Fruit fly (Drosophila melanogaster) whole organism, embryonic: ENCODE data around the gene CG42592.
A peak's percentile ranks its signal among the peaks of the same experiment; 100 is the strongest.

ENCODE experiments used
- Aef1 ChIP-seq: fragments of 200-800 bp; sonication (Bioruptor generic); IDR thresholded peaks from 3 replicates; pipeline ENCODE4 v1.3.6; 2022; ENCODE audit warnings: missing biosample characterization, missing genetic modification characterization
- Atf6 ChIP-seq: fragments of 200-800 bp; sonication (Bioruptor generic); IDR thresholded peaks from 2 replicates; pipeline ENCODE4 v1.3.6; 2022; ENCODE audit warnings: missing biosample characterization, missing genetic modification characterization
- BtbVII ChIP-seq: fragments of 200-800 bp; sonication (Bioruptor generic); optimal IDR thresholded peaks from 3 replicates; lab custom pipeline; 2017; ENCODE audit warnings: missing biosample characterization, mild to moderate bottlenecking, missing genetic modification characterization
- CG11456 ChIP-seq: fragments of 200-800 bp; sonication (Bioruptor generic); IDR thresholded peaks from 3 replicates; pipeline ENCODE4 v1.3.6; 2022; ENCODE audit warnings: missing biosample characterization, missing genetic modification characterization
- CG12071 ChIP-seq: fragments of 200-800 bp; sonication (Bioruptor generic); optimal IDR thresholded peaks from 3 replicates; lab custom pipeline; 2018; ENCODE audit warnings: missing biosample characterization, mild to moderate bottlenecking, missing genetic modification characterization
- CG13775 ChIP-seq: fragments of 200-800 bp; sonication (Bioruptor generic); optimal IDR thresholded peaks from 3 replicates; lab custom pipeline; 2017; ENCODE audit warnings: missing biosample characterization, mild to moderate bottlenecking, missing genetic modification characterization
- CG13894 ChIP-seq: fragments of 200-800 bp; sonication (Bioruptor generic); optimal IDR thresholded peaks from 3 replicates; lab custom pipeline; 2018; ENCODE audit warnings: missing biosample characterization, mild to moderate bottlenecking, missing genetic modification characterization, moderate library complexity
- CG15479 ChIP-seq: fragments of 200-800 bp; sonication (Bioruptor generic); optimal IDR thresholded peaks from 3 replicates; lab custom pipeline; 2019; ENCODE audit warnings: missing biosample characterization, mild to moderate bottlenecking, missing genetic modification characterization, moderate library complexity
- CG1602 ChIP-seq: fragments of 200-800 bp; sonication (Bioruptor generic); optimal IDR thresholded peaks from 3 replicates; lab custom pipeline; 2016; ENCODE audit warnings: missing biosample characterization, missing genetic modification characterization
- CG17186 ChIP-seq: fragments of 200-800 bp; sonication (Bioruptor generic); optimal IDR thresholded peaks from 3 replicates; lab custom pipeline; 2017; ENCODE audit warnings: missing biosample characterization, missing genetic modification reagents, missing genetic modification characterization
- CG2129 ChIP-seq: fragments of 200-800 bp; sonication (Bioruptor generic); IDR thresholded peaks from 2 replicates; pipeline ENCODE4 v1.3.6; 2022; ENCODE audit warnings: missing biosample characterization, missing genetic modification characterization; ENCODE audit not compliant: partially characterized antibody
- CG30431 ChIP-seq: fragments of 200-800 bp; sonication (Bioruptor generic); optimal IDR thresholded peaks from 2 replicates; lab custom pipeline; 2017; ENCODE audit warnings: missing biosample characterization, missing genetic modification characterization
- CG3163 ChIP-seq: fragments of 200-800 bp; sonication (Bioruptor generic); optimal IDR thresholded peaks from 3 replicates; lab custom pipeline; 2016; ENCODE audit warnings: missing biosample characterization, missing genetic modification characterization
- CG5180 ChIP-seq: fragments of 200-800 bp; sonication (Bioruptor generic); optimal IDR thresholded peaks from 3 replicates; lab custom pipeline; 2017; ENCODE audit warnings: missing biosample characterization, missing genetic modification characterization, mild to moderate bottlenecking, moderate library complexity, missing genetic modification reagents
- CG8924 ChIP-seq: fragments of 200-800 bp; optimal IDR thresholded peaks from 3 replicates; lab custom pipeline; 2019; ENCODE audit warnings: missing biosample characterization, mild to moderate bottlenecking, missing genetic modification characterization, moderate library complexity
- CrebB ChIP-seq: fragments of 200-800 bp; sonication (Bioruptor generic); optimal IDR thresholded peaks from 3 replicates; lab custom pipeline; 2018; ENCODE audit warnings: missing biosample characterization, mild to moderate bottlenecking, missing genetic modification characterization
- D19A ChIP-seq: fragments of 200-800 bp; optimal IDR thresholded peaks from 3 replicates; lab custom pipeline; 2019; ENCODE audit warnings: missing biosample characterization, mild to moderate bottlenecking, missing genetic modification characterization, moderate library complexity
- D19B ChIP-seq: fragments of 200-800 bp; sonication (Bioruptor generic); optimal IDR thresholded peaks from 2 replicates; lab custom pipeline; 2017; ENCODE audit warnings: missing biosample characterization, mild to moderate bottlenecking, missing genetic modification characterization
- Doc3 ChIP-seq: fragments of 200-800 bp; sonication (Bioruptor generic); IDR thresholded peaks from 3 replicates; pipeline ENCODE4 v1.3.6; 2022; ENCODE audit warnings: missing biosample characterization, missing genetic modification characterization; ENCODE audit not compliant: partially characterized antibody
- Ets97D ChIP-seq: fragments of 200-800 bp; sonication (Bioruptor generic); optimal IDR thresholded peaks from 3 replicates; lab custom pipeline; 2016; ENCODE audit warnings: missing biosample characterization, missing genetic modification characterization
- Hr3 ChIP-seq: fragments of 200-800 bp; sonication (Bioruptor generic); optimal IDR thresholded peaks from 3 replicates; lab custom pipeline; 2016; ENCODE audit warnings: missing biosample characterization, missing genetic modification characterization
- Hsf ChIP-seq: fragments of 200-800 bp; sonication (Bioruptor generic); optimal IDR thresholded peaks from 3 replicates; lab custom pipeline; 2016; ENCODE audit warnings: missing biosample characterization, missing genetic modification characterization
- MESR4 ChIP-seq: fragments of 200-800 bp; sonication (Bioruptor generic); optimal IDR thresholded peaks from 2 replicates; lab custom pipeline; 2018; ENCODE audit warnings: missing biosample characterization, mild to moderate bottlenecking, missing genetic modification characterization, moderate library complexity
- Nf-YA ChIP-seq: fragments of 200-800 bp; sonication (Bioruptor generic); IDR thresholded peaks from 2 replicates; pipeline ENCODE4 v1.3.6; 2022; ENCODE audit warnings: missing biosample characterization, missing genetic modification characterization
- Nf-YC ChIP-seq: fragments of 200-800 bp; optimal IDR thresholded peaks from 3 replicates; lab custom pipeline; 2019; ENCODE audit warnings: missing biosample characterization, mild to moderate bottlenecking, missing genetic modification characterization, moderate library complexity
- Optix ChIP-seq: fragments of 200-800 bp; sonication (Bioruptor generic); IDR thresholded peaks from 3 replicates; pipeline ENCODE4 v1.3.6; 2022; ENCODE audit warnings: missing biosample characterization, missing genetic modification characterization
- Ravus ChIP-seq: fragments of 200-800 bp; sonication (Bioruptor generic); IDR thresholded peaks from 2 replicates; pipeline ENCODE4 v1.3.6; 2022; ENCODE audit warnings: missing biosample characterization, missing genetic modification characterization
- ase ChIP-seq: fragments of 200-800 bp; sonication (Bioruptor generic); IDR thresholded peaks from 3 replicates; pipeline ENCODE4 v1.3.6; 2022; ENCODE audit warnings: missing biosample characterization, missing genetic modification characterization
- bbx ChIP-seq: fragments of 200-800 bp; sonication (Bioruptor generic); IDR thresholded peaks from 2 replicates; pipeline ENCODE4 v1.3.6; 2022; ENCODE audit warnings: missing biosample characterization, missing genetic modification characterization; ENCODE audit not compliant: partially characterized antibody
- bcd ChIP-seq: fragments of 200-800 bp; sonication (Bioruptor generic); optimal IDR thresholded peaks from 2 replicates; lab custom pipeline; 2017; ENCODE audit warnings: missing biosample characterization, mild to moderate bottlenecking, missing genetic modification characterization
- bowl ChIP-seq: fragments of 200-800 bp; sonication (Bioruptor generic); IDR thresholded peaks from 2 replicates; pipeline ENCODE4 v1.3.6; 2022; ENCODE audit warnings: missing biosample characterization, missing genetic modification characterization
- crc ChIP-seq: fragments of 200-800 bp; sonication (Bioruptor generic); optimal IDR thresholded peaks from 2 replicates; lab custom pipeline; 2016; ENCODE audit warnings: missing biosample characterization, missing genetic modification characterization
- dmrt11E ChIP-seq: fragments of 200-800 bp; sonication (Bioruptor generic); optimal IDR thresholded peaks from 3 replicates; lab custom pipeline; 2018; ENCODE audit warnings: missing biosample characterization, mild to moderate bottlenecking, missing genetic modification characterization, moderate library complexity
- fd3F ChIP-seq: fragments of 200-800 bp; sonication (Bioruptor generic); optimal IDR thresholded peaks from 2 replicates; lab custom pipeline; 2018; ENCODE audit warnings: missing biosample characterization, mild to moderate bottlenecking, missing genetic modification characterization, moderate library complexity
- fd64A ChIP-seq: fragments of 200-800 bp; sonication (Bioruptor generic); optimal IDR thresholded peaks from 3 replicates; lab custom pipeline; 2018; ENCODE audit warnings: missing biosample characterization, mild to moderate bottlenecking, missing genetic modification characterization
- hkb ChIP-seq, 2 experiments: fragments of 200-800 bp in 1 of 2; fragments of >200 bp in 1 of 2; sonication (Bioruptor generic) in 1 of 2; IDR thresholded peaks in 1 of 2; optimal IDR thresholded peaks in 1 of 2; 2 replicates each; pipeline versions ENCODE4 v1.3.6 to Lab custom; 2017 to 2022; ENCODE audit warnings: missing biosample characterization in 1 of 2, missing genetic modification characterization in 1 of 2
- jing ChIP-seq: fragments of 200-800 bp; sonication (Bioruptor generic); optimal IDR thresholded peaks from 2 replicates; lab custom pipeline; 2018; ENCODE audit warnings: missing biosample characterization, mild to moderate bottlenecking, missing genetic modification characterization
- klu ChIP-seq: fragments of 200-800 bp; sonication (Bioruptor generic); IDR thresholded peaks from 2 replicates; pipeline ENCODE4 v1.3.6; 2022; ENCODE audit warnings: missing biosample characterization, missing genetic modification characterization
- lilli ChIP-seq: fragments of 200-800 bp; sonication (Bioruptor generic); optimal IDR thresholded peaks from 3 replicates; lab custom pipeline; 2016; ENCODE audit warnings: missing biosample characterization, missing genetic modification characterization
- maf-S ChIP-seq: fragments of 200-800 bp; sonication (Bioruptor generic); optimal IDR thresholded peaks from 2 replicates; lab custom pipeline; 2016; ENCODE audit warnings: missing biosample characterization, missing genetic modification characterization
- oc ChIP-seq: fragments of 200-800 bp; sonication (Bioruptor generic); optimal IDR thresholded peaks from 2 replicates; lab custom pipeline; 2018; ENCODE audit warnings: missing biosample characterization, mild to moderate bottlenecking, missing genetic modification characterization, moderate library complexity
- onecut ChIP-seq: fragments of 200-800 bp; sonication (Bioruptor generic); IDR thresholded peaks from 2 replicates; pipeline ENCODE4 v1.3.6; 2022; ENCODE audit warnings: missing biosample characterization, missing genetic modification characterization
- pho ChIP-seq: fragments of 200-800 bp; sonication (Bioruptor generic); optimal IDR thresholded peaks from 2 replicates; lab custom pipeline; 2016; ENCODE audit warnings: missing biosample characterization, missing genetic modification characterization
- ranshi ChIP-seq: fragments of 200-800 bp; sonication (Bioruptor generic); IDR thresholded peaks from 2 replicates; pipeline ENCODE4 v1.3.6; 2022; ENCODE audit warnings: missing biosample characterization, missing genetic modification characterization
- rib ChIP-seq: fragments of 200-800 bp; sonication (Bioruptor generic); IDR thresholded peaks from 2 replicates; pipeline ENCODE4 v1.3.6; 2022; ENCODE audit warnings: missing biosample characterization, missing genetic modification characterization
- sim ChIP-seq: fragments of 200-800 bp; sonication (Bioruptor generic); IDR thresholded peaks from 2 replicates; pipeline ENCODE4 v1.3.6; 2022; ENCODE audit warnings: missing biosample characterization, missing genetic modification characterization
- sug ChIP-seq: fragments of 200-800 bp; optimal IDR thresholded peaks from 2 replicates; lab custom pipeline; 2019; ENCODE audit warnings: missing biosample characterization, mild to moderate bottlenecking, missing genetic modification characterization, moderate library complexity
- tin ChIP-seq: fragments of 200-800 bp; sonication (Bioruptor generic); optimal IDR thresholded peaks from 3 replicates; lab custom pipeline; 2016; ENCODE audit warnings: missing biosample characterization, missing genetic modification characterization
- tup ChIP-seq: fragments of 200-800 bp; sonication (Bioruptor generic); optimal IDR thresholded peaks from 2 replicates; lab custom pipeline; 2016; ENCODE audit warnings: missing biosample characterization, mild to moderate bottlenecking, missing genetic modification characterization, moderate library complexity

The CG42592 gene

DNA sequence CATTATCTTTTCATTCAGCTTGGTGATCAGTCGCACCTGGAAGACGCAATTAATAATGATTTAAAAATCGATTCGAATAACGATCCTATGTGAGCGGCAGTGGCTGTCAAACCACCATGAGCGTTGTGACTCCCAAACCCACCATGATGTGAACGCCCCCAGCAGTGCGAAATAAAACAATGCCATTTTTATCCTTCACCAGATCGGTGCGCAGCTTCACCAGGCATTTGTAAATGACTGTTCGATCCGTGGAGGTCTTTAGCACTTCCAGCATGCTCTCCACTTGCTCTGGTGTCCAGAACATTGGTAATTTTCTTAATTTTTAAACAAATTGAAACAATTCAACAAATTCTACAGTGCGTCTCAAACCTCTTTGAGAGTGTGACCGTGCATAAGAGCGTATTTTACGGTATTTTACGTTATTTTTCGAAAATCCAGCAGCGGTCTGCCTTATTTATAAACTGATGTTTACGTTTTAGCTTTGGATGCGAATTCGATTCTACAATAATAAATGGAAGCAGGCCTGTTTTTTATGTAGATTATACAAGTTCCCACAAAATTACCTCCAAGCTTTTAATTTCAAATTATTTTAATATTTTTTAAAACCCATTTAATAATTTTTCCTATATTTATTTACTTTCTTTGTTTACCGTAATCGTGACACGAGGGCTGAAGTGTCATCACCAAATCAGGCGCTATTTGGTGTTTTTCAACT, 37.0 kb downstream of the CG42592 start, which contains the start of the genes Rnb and Drice (continued):
- 0 out of 3 replicates have a peak, but pooled peaks have one; percentile 32 for TF ChIP-seq ase (GFP tag; lab: Robert Waterston, UW)
- TF ChIP-seq Doc3 (GFP tag; lab: Robert Waterston, UW) = peak; percentile 72
- TF ChIP-seq Ets97D = no peak
- no peak for TF ChIP-seq Nf-YA (GFP tag; lab: Robert Waterston, UW)
- no peak for TF ChIP-seq CG11456 (GFP tag; lab: Robert Waterston, UW)
- TF ChIP-seq CG5180 = no peak
- no peak for TF ChIP-seq rib
- TF ChIP-seq D19A (tag; lab: Kevin White, UChicago) = no peak
- peak; percentile 61 for TF ChIP-seq bcd (GFP tag; lab: Kevin White, UChicago)
- no peak for TF ChIP-seq Nf-YC
- peak; percentile 70 for TF ChIP-seq CG8924
- TF ChIP-seq Ravus (GFP tag; lab: Robert Waterston, UW) = no peak
- peak; percentile 47; the same call in 1 of the 2 replicates for TF ChIP-seq bbx (GFP tag; lab: Robert Waterston, UW)
- TF ChIP-seq CG1602 = peak; percentile 39
- TF ChIP-seq onecut (GFP tag; lab: Robert Waterston, UW) = no peak
- no peak for TF ChIP-seq CG13894 (tag; lab: Kevin White, UChicago)
- no peak for TF ChIP-seq BtbVII
- TF ChIP-seq CG3163 (GFP tag; lab: Kevin White, UChicago) = no peak
- TF ChIP-seq CrebB (tag; lab: Kevin White, UChicago) = no peak
- TF ChIP-seq maf-S (GFP tag; lab: Kevin White, UChicago) = no peak
- TF ChIP-seq pho = peak; percentile 23
- no peak for TF ChIP-seq crc
- TF ChIP-seq Optix = 0 out of 3 replicates have a peak, but pooled peaks have one; percentile 16
- TF ChIP-seq CG2129 (GFP tag; lab: Robert Waterston, UW) = peak; percentile 63
- no peak for TF ChIP-seq oc
- TF ChIP-seq CG12071 (GFP tag; lab: Kevin White, UChicago) = no peak
- peak; percentile 28 for TF ChIP-seq fd3F
- TF ChIP-seq sim = no peak
- peak; percentile 62 for TF ChIP-seq hkb (optimal IDR thresholded peaks at IDR 0.05; lab: Kevin White, UChicago)
- peak; percentile 61 for TF ChIP-seq hkb (GFP tag; IDR thresholded peaks at IDR 0.05; lab: Robert Waterston, UW)
- peak; percentile 26 for TF ChIP-seq Hsf (GFP tag; lab: Kevin White, UChicago)
- peak; percentile 90 for TF ChIP-seq MESR4
- no peak for TF ChIP-seq klu (GFP tag; lab: Robert Waterston, UW)
- no peak for TF ChIP-seq jing
- TF ChIP-seq Atf6 (GFP tag; lab: Robert Waterston, UW) = 0 out of 2 replicates have a peak, but pooled peaks have one; percentile 12
- TF ChIP-seq Hr3 (GFP tag; lab: Kevin White, UChicago) = peak; percentile 41
- peak; percentile 42 for TF ChIP-seq CG17186 (GFP tag; lab: Kevin White, UChicago)
- TF ChIP-seq lilli (GFP tag; lab: Kevin White, UChicago) = peak; percentile 48
- TF ChIP-seq D19B = no peak
- TF ChIP-seq fd64A (GFP tag; lab: Kevin White, UChicago) = no peak
- no peak for TF ChIP-seq CG15479
- TF ChIP-seq Aef1 (GFP tag; lab: Robert Waterston, UW) = peak; percentile 27; the same call in 1 of the 3 replicates
- TF ChIP-seq ranshi = peak; percentile 46; the same call in 1 of the 2 replicates
- no peak for TF ChIP-seq CG13775 (GFP tag; lab: Kevin White, UChicago)
- TF ChIP-seq tup (GFP tag; lab: Kevin White, UChicago) = no peak
- TF ChIP-seq dmrt11E (tag; lab: Kevin White, UChicago) = peak; percentile 49
- no peak for TF ChIP-seq bowl (GFP tag; lab: Robert Waterston, UW)
- TF ChIP-seq sug (tag; lab: Kevin White, UChicago) = peak; percentile 97
- no peak for TF ChIP-seq CG30431 (GFP tag; lab: Kevin White, UChicago)
- peak; percentile 38 for TF ChIP-seq tin (GFP tag; lab: Kevin White, UChicago)
